Worm (Caenorhabditis elegans) whole organism, L4 larva: ENCODE results near the gene gly-20.
A peak's percentile ranks its signal among the peaks of the same experiment; 100 is the strongest.

Experiments used
- D1046.2 ChIP-seq: fragments of 200-800 bp; sonication (Bioruptor generic); IDR thresholded peaks from 2 replicates; pipeline ENCODE4 v1.3.6; 2022; ENCODE audit warnings: missing genetic modification characterization, missing compliant biosample characterization
- F26F4.8 ChIP-seq: fragments of 200-800 bp; sonication (Bioruptor generic); conservative IDR thresholded peaks from 2 replicates; pipeline ENCODE4 v1.3.6; 2022; ENCODE audit warnings: missing genetic modification characterization, missing compliant biosample characterization
- F44E2.7 ChIP-seq: fragments of 200-800 bp; sonication (Bioruptor generic); IDR thresholded peaks from 2 replicates; pipeline ENCODE4 v2.1.2; 2022; ENCODE audit warnings: missing genetic modification characterization, missing compliant biosample characterization
- R02D3.7 ChIP-seq: fragments of 150-350 bp; sonication (generic microtip); optimal IDR thresholded peaks from 3 replicates; lab custom pipeline; 2014; ENCODE audit warnings: missing biosample characterization, missing genetic modification characterization
- T20F7.1 ChIP-seq: fragments of 200-800 bp; sonication (Bioruptor generic); optimal IDR thresholded peaks from 2 replicates; lab custom pipeline; 2018; ENCODE audit warnings: mild to moderate bottlenecking, missing genetic modification characterization, missing compliant biosample characterization
- T26A8.4 ChIP-seq: fragments of 200-800 bp; sonication (Bioruptor generic); IDR thresholded peaks from 2 replicates; pipeline ENCODE4 v1.3.6; 2022; ENCODE audit warnings: missing genetic modification characterization, missing compliant biosample characterization
- Y105C5A.15 ChIP-seq: fragments of 200-800 bp; sonication (Bioruptor generic); IDR thresholded peaks from 2 replicates; pipeline ENCODE4 v1.3.6; 2022; ENCODE audit warnings: missing genetic modification characterization, missing compliant biosample characterization
- Y75B8A.6 ChIP-seq: fragments of 200-800 bp; sonication (Bioruptor generic); IDR thresholded peaks from 2 replicates; pipeline ENCODE4 v1.3.6; 2022; ENCODE audit warnings: missing genetic modification reagents, missing genetic modification characterization, missing compliant biosample characterization
- ZK546.5 ChIP-seq, 2 experiments: sonication (generic microtip); optimal IDR thresholded peaks; 2 replicates each; lab custom pipeline; 2017; ENCODE audit warnings: missing biosample characterization in 2 of 2, missing genetic modification characterization in 2 of 2
- aly-2 ChIP-seq: sonication (generic microtip); optimal IDR thresholded peaks from 2 replicates; lab custom pipeline; 2018; ENCODE audit warnings: missing biosample characterization, missing genetic modification characterization
- ceh-28 ChIP-seq: fragments of 150-350 bp; optimal IDR thresholded peaks from 2 replicates; lab custom pipeline; 2014; ENCODE audit warnings: missing biosample characterization, missing genetic modification reagents, missing genetic modification characterization
- ceh-32 ChIP-seq: sonication (generic microtip); optimal IDR thresholded peaks from 2 replicates; lab custom pipeline; 2016; ENCODE audit warnings: mild to moderate bottlenecking, missing genetic modification characterization, missing compliant biosample characterization; ENCODE audit not compliant: poor library complexity
- ceh-44 ChIP-seq: fragments of 200-800 bp; sonication (Bioruptor generic); IDR thresholded peaks from 2 replicates; pipeline ENCODE4 v1.3.6; 2022; ENCODE audit warnings: missing genetic modification reagents, missing genetic modification characterization, missing compliant biosample characterization
- ctbp-1 ChIP-seq: fragments of 200-800 bp; sonication (Bioruptor generic); IDR thresholded peaks from 2 replicates; pipeline ENCODE4 v1.3.6; 2022; ENCODE audit warnings: missing genetic modification reagents, missing genetic modification characterization, missing compliant biosample characterization
- daf-19 ChIP-seq: fragments of 200-800 bp; sonication (Bioruptor generic); conservative IDR thresholded peaks from 2 replicates; pipeline ENCODE4 v1.3.6; 2022; ENCODE audit warnings: missing genetic modification characterization, missing compliant biosample characterization
- dmd-6 ChIP-seq: fragments of 200-800 bp; sonication (Bioruptor generic); IDR thresholded peaks from 2 replicates; pipeline ENCODE4 v1.3.6; 2022; ENCODE audit warnings: missing genetic modification reagents, missing genetic modification characterization, missing compliant biosample characterization
- dmd-8 ChIP-seq: fragments of 200-800 bp; sonication (Bioruptor generic); IDR thresholded peaks from 2 replicates; pipeline ENCODE4 v1.3.6; 2022; ENCODE audit warnings: missing genetic modification characterization, missing compliant biosample characterization
- dmd-9 ChIP-seq: fragments of 200-800 bp; sonication (Bioruptor generic); IDR thresholded peaks from 2 replicates; pipeline ENCODE4 v1.3.6; 2022; ENCODE audit warnings: missing genetic modification reagents, missing genetic modification characterization, missing compliant biosample characterization
- dpl-1 ChIP-seq: fragments of 150-350 bp; optimal IDR thresholded peaks from 2 replicates; lab custom pipeline; 2014; ENCODE audit warnings: missing biosample characterization, missing genetic modification reagents, missing genetic modification characterization
- dve-1 ChIP-seq: sonication (generic microtip); optimal IDR thresholded peaks from 2 replicates; lab custom pipeline; 2017; ENCODE audit warnings: antibody characterized with exemption, mild to moderate bottlenecking, missing genetic modification characterization, missing compliant biosample characterization; ENCODE audit not compliant: insufficient read depth
- egl-43 ChIP-seq: fragments of 200-800 bp; sonication (Bioruptor generic); IDR thresholded peaks from 2 replicates; pipeline ENCODE4 v1.3.6; 2022; ENCODE audit warnings: missing genetic modification reagents, missing genetic modification characterization, missing compliant biosample characterization
- fos-1 ChIP-seq: fragments of 150-350 bp; optimal IDR thresholded peaks from 2 replicates; lab custom pipeline; 2014; ENCODE audit warnings: missing biosample characterization, missing genetic modification characterization
- hlh-30 ChIP-seq: sonication (generic microtip); optimal IDR thresholded peaks from 2 replicates; lab custom pipeline; 2017; ENCODE audit warnings: antibody characterized with exemption, mild to moderate bottlenecking, missing genetic modification characterization, missing compliant biosample characterization; ENCODE audit not compliant: insufficient read depth
- hmg-1.1 ChIP-seq: fragments of 200-800 bp; sonication (Bioruptor generic); IDR thresholded peaks from 2 replicates; pipeline ENCODE4 v1.3.6; 2022; ENCODE audit warnings: missing genetic modification reagents, missing genetic modification characterization, missing compliant biosample characterization
- lim-7 ChIP-seq: fragments of 200-800 bp; sonication (Bioruptor generic); IDR thresholded peaks from 2 replicates; pipeline ENCODE4 v1.3.6; 2022; ENCODE audit warnings: missing genetic modification characterization, missing compliant biosample characterization
- lin-1 ChIP-seq: fragments of 200-800 bp; sonication (Bioruptor generic); IDR thresholded peaks from 2 replicates; pipeline ENCODE4 v1.3.6; 2022; ENCODE audit warnings: missing genetic modification reagents, missing genetic modification characterization, missing compliant biosample characterization
- lin-38 ChIP-seq: fragments of 200-800 bp; sonication (Bioruptor generic); IDR thresholded peaks from 2 replicates; pipeline ENCODE4 v1.3.6; 2022; ENCODE audit warnings: missing genetic modification reagents, missing genetic modification characterization, missing compliant biosample characterization
- lsy-2 ChIP-seq, 2 experiments: fragments of 150-350 bp in 1 of 2; sonication (generic microtip) in 1 of 2; optimal IDR thresholded peaks; 2 replicates each; lab custom pipeline; 2014 to 2017; ENCODE audit warnings: missing biosample characterization in 2 of 2, missing genetic modification characterization in 2 of 2
- madf-5 ChIP-seq, 2 experiments: fragments of 200-800 bp; sonication (Bioruptor generic); IDR thresholded peaks; 2 replicates each; pipeline ENCODE4 v1.3.6; 2022; ENCODE audit warnings: missing compliant biosample characterization in 2 of 2, missing genetic modification characterization in 2 of 2
- madf-9 ChIP-seq: fragments of 200-800 bp; sonication (Bioruptor generic); conservative IDR thresholded peaks from 2 replicates; pipeline ENCODE4 v1.3.6; 2022; ENCODE audit warnings: missing genetic modification reagents, missing genetic modification characterization, missing compliant biosample characterization
- mdl-1 ChIP-seq, 2 experiments: fragments of 150-350 bp in 1 of 2; sonication (generic microtip) in 1 of 2; optimal IDR thresholded peaks; 2 replicates each; lab custom pipeline; 2014 to 2017; ENCODE audit warnings: missing biosample characterization in 2 of 2, missing genetic modification characterization in 2 of 2
- nhr-42 ChIP-seq: fragments of 200-800 bp; sonication (Bioruptor generic); IDR thresholded peaks from 2 replicates; pipeline ENCODE4 v1.3.6; 2022; ENCODE audit warnings: missing genetic modification characterization, missing compliant biosample characterization
- nhr-77 ChIP-seq: fragments of 150-350 bp; optimal IDR thresholded peaks from 2 replicates; lab custom pipeline; 2014; ENCODE audit warnings: missing biosample characterization, missing genetic modification characterization
- pha-4 ChIP-seq, 2 experiments: fragments of 150-350 bp in 1 of 2; fragments of 200-800 bp in 1 of 2; sonication (Bioruptor generic) in 1 of 2; IDR thresholded peaks in 1 of 2; optimal IDR thresholded peaks in 1 of 2; 2 replicates each; pipeline versions ENCODE4 v1.3.6 to Lab custom; 2014 to 2022; ENCODE audit warnings: missing genetic modification characterization in 2 of 2, missing genetic modification reagents in 2 of 2, missing biosample characterization in 1 of 2, missing compliant biosample characterization in 1 of 2
- saeg-2 ChIP-seq: fragments of 200-800 bp; sonication (Bioruptor generic); IDR thresholded peaks from 2 replicates; pipeline ENCODE4 v1.3.6; 2022; ENCODE audit warnings: missing genetic modification reagents, missing genetic modification characterization, missing compliant biosample characterization
- set-16 ChIP-seq: fragments of 200-800 bp; sonication (Bioruptor generic); IDR thresholded peaks from 2 replicates; pipeline ENCODE4 v1.3.6; 2022; ENCODE audit warnings: missing genetic modification reagents, missing genetic modification characterization, missing compliant biosample characterization
- snpc-1.2 ChIP-seq: fragments of 200-800 bp; sonication (Bioruptor generic); IDR thresholded peaks from 2 replicates; pipeline ENCODE4 v1.3.6; 2022; ENCODE audit warnings: missing genetic modification reagents, missing genetic modification characterization, missing compliant biosample characterization
- tra-1 ChIP-seq: fragments of 200-800 bp; sonication (Bioruptor generic); IDR thresholded peaks from 2 replicates; pipeline ENCODE4 v1.3.6; 2022; ENCODE audit warnings: missing genetic modification reagents, missing genetic modification characterization, missing compliant biosample characterization
- unc-130 ChIP-seq: sonication (generic microtip); optimal IDR thresholded peaks from 2 replicates; lab custom pipeline; 2016; ENCODE audit warnings: missing genetic modification reagents, missing genetic modification characterization, missing compliant biosample characterization
- vab-7 ChIP-seq: fragments of 200-800 bp; sonication (Bioruptor generic); IDR thresholded peaks from 2 replicates; pipeline ENCODE4 v1.3.6; 2022; ENCODE audit warnings: missing genetic modification reagents, missing genetic modification characterization, missing compliant biosample characterization
- zip-11 ChIP-seq: fragments of 200-800 bp; sonication (Bioruptor generic); IDR thresholded peaks from 2 replicates; pipeline ENCODE4 v1.3.6; 2022; ENCODE audit warnings: missing genetic modification characterization, missing compliant biosample characterization
- ztf-7 ChIP-seq: fragments of 150-350 bp; optimal IDR thresholded peaks from 2 replicates; lab custom pipeline; 2014; ENCODE audit warnings: missing biosample characterization, missing genetic modification characterization

gly-20 gene

DNA sequence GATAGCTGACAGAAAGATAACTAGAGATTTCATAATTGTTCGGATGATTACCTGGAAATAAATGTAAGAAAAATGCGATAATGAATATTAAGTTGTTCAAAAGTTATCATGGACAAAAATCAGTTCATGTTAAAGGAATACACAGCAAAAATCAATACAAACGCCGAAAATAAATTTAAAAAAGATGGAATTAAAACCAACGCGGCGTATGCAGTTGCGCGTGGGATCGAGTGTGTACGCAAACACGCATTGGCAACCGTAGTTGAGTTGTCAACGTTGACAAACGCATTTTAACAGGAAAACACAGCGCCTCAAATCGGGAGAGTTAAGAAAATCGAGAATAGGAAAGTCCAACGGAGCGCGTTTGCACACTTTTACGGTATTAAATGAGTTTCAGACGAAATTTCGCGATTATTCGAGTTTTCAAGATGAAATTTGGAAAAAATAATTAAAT lies 44.6 kb downstream of the gly-20 start, which contains the start of gene tmed-10 (continued):
- no peak for TF ChIP-seq D1046.2 (GFP tag; lab: Robert Waterston, UW)
- TF ChIP-seq nhr-42 (GFP tag; lab: Robert Waterston, UW), result no peak
- TF ChIP-seq daf-19 (GFP tag; lab: Robert Waterston, UW), result no peak
- TF ChIP-seq dmd-8, result no peak
- no peak for TF ChIP-seq R02D3.7 (tag; lab: Kevin White, UChicago)
- TF ChIP-seq ceh-28 (tag; lab: Kevin White, UChicago), result no peak
- no peak for TF ChIP-seq F26F4.8 (GFP tag; lab: Robert Waterston, UW)
- no peak for TF ChIP-seq nhr-77 (tag; lab: Kevin White, UChicago)
- TF ChIP-seq T26A8.4, result peak; percentile 65; the same call in 1 of the 2 replicates
- peak in 1 of 2 experiments; percentile 93 for TF ChIP-seq lsy-2 (tag; optimal IDR thresholded peaks at IDR 0.05; lab: Kevin White, UChicago)
- no peak for TF ChIP-seq set-16 (GFP tag; lab: Robert Waterston, UW)
- peak; percentile 56 for TF ChIP-seq dve-1 (tag; lab: Kevin White, UChicago)
- peak; percentile 50 for TF ChIP-seq T20F7.1
- TF ChIP-seq Y105C5A.15 (GFP tag; lab: Robert Waterston, UW), result no peak
- TF ChIP-seq snpc-1.2 (GFP tag; lab: Robert Waterston, UW), result peak; percentile 62
- TF ChIP-seq dpl-1 (GFP tag; lab: Kevin White, UChicago), result peak; percentile 54
- peak in 1 of 2 experiments; percentile 3 for TF ChIP-seq mdl-1 (tag; optimal IDR thresholded peaks at IDR 0.05; lab: Kevin White, UChicago)
- TF ChIP-seq ztf-7 (tag; lab: Kevin White, UChicago), result no peak
- TF ChIP-seq ceh-32, result no peak
- TF ChIP-seq fos-1 (tag; lab: Kevin White, UChicago), result no peak
- peak; percentile 43 for TF ChIP-seq unc-130
- peak; percentile 44 for TF ChIP-seq hlh-30 (tag; lab: Kevin White, UChicago)
- no peak for TF ChIP-seq ZK546.5 (tag; optimal IDR thresholded peaks at IDR 0.05; lab: Kevin White, UChicago)
- TF ChIP-seq pha-4 (GFP tag; IDR thresholded peaks at IDR 0.05; lab: Robert Waterston, UW), result 0 out of 2 replicates have a peak, but pooled peaks have one; percentile 51
- peak; percentile 18 for TF ChIP-seq pha-4 (tag; optimal IDR thresholded peaks at IDR 0.05; lab: Kevin White, UChicago)
- 0 out of 2 replicates have a peak, but pooled peaks have one; percentile 10 for TF ChIP-seq dmd-9 (GFP tag; lab: Robert Waterston, UW)

DNA sequence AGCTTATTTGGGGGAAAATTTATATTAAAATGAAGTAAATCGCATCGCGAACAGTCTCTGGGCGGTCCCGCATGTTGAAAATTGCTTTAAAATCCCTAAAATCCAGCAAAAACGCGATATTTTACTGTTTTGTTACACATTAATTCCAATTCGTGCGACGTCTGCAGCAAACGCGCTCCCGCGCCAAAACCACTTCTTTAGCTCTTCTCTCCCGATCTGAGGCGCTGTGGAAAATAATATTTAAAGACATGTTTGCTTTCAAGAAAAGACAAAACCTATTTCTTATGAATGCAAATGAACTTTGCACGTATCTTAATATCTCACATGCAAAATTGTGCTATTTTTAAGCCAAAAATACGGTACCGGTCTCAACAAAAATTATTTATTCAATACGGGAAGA lies 46.2 kb downstream of the gly-20 start:
- TF ChIP-seq lin-38 (GFP tag; lab: Robert Waterston, UW) (peak; percentile 88), D1046.2 (GFP tag; lab: Robert Waterston, UW) (0 out of 2 replicates have a peak, but pooled peaks have one; percentile 42), ceh-44 (GFP tag; lab: Robert Waterston, UW) (peak; percentile 65; the same call in 1 of the 2 replicates)

DNA sequence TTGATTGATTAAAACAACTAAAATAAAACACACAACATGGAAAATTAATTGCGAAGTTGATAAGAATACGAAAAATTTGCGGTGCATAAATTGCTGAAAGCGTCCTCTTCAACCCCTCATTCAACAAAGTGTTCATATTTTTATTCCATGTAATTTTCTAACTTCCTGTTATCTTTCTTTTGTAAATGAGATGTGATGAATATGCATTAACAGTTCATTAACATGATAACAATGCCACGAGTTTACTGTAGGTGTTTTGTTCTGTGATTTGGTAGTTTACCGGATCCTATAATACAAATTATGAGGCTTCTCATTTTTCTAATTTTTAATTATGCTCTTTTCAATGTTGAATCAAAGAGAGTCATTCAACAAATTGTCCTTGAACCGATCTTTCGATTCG lies 46.7 kb downstream of the gly-20 start, which contains the start of gene F47G9.6:
F47G9.6 (plus strand) TSS at position 301 of the 400 bp plus-strand sequence.
- no peak for TF ChIP-seq aly-2 (tag; lab: Kevin White, UChicago)
- TF ChIP-seq saeg-2, result no peak

DNA sequence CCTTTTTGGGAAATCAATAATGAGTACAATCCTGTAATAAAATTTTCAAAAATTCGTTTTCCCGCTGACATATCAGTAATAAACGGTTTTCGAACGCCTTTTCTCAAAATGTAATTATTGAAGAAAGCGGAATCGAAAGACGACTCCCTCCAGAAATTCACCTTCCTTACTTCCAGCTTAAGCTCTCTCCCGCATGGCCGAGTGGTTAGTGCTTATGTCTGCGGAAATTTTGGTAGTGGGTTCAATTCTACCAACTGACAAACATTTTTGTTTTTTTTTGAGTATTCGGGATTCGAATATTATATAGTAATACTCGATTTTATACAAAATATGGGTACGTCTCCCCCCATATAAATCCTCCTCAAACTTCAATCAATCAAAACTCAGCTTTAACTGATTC lies 49.4 kb downstream of the gly-20 start:
- TF ChIP-seq D1046.2 (GFP tag; lab: Robert Waterston, UW) (0 out of 2 replicates have a peak, but pooled peaks have one; percentile 41), dmd-9 (GFP tag; lab: Robert Waterston, UW) (0 out of 2 replicates have a peak, but pooled peaks have one; percentile 33), ctbp-1 (GFP tag; lab: Robert Waterston, UW) (peak; percentile 62; the same call in 1 of the 2 replicates), madf-9 (GFP tag; lab: Robert Waterston, UW) (peak; percentile 51; the same call in 1 of the 2 replicates), lim-7 (GFP tag; lab: Robert Waterston, UW) (peak; percentile 88), dmd-8 (peak; percentile 70; the same call in 1 of the 2 replicates), T26A8.4 (0 out of 2 replicates have a peak, but pooled peaks have one; percentile 21), zip-11 (GFP tag; lab: Robert Waterston, UW) (0 out of 2 replicates have a peak, but pooled peaks have one; percentile 57), vab-7 (GFP tag; lab: Robert Waterston, UW) (peak; percentile 82), tra-1 (GFP tag; lab: Robert Waterston, UW) (0 out of 2 replicates have a peak, but pooled peaks have one; percentile 17), madf-5 (GFP tag; IDR thresholded peaks at IDR 0.05; lab: Robert Waterston, UW) (peak in 1 of 2 experiments; percentile 89; a peak in 1 of 4 replicates), F44E2.7 (GFP tag; lab: Robert Waterston, UW) (peak; percentile 33; the same call in 1 of the 2 replicates), ceh-44 (GFP tag; lab: Robert Waterston, UW) (peak; percentile 64; the same call in 1 of the 2 replicates), egl-43 (GFP tag; lab: Robert Waterston, UW) (peak; percentile 79), dmd-6 (peak; percentile 51), hmg-1.1 (0 out of 2 replicates have a peak, but pooled peaks have one; percentile 41), lin-1 (GFP tag; lab: Robert Waterston, UW) (peak; percentile 51; the same call in 1 of the 2 replicates), Y105C5A.15 (GFP tag; lab: Robert Waterston, UW) (peak; percentile 57; the same call in 1 of the 2 replicates), Y75B8A.6 (peak; percentile 76; the same call in 1 of the 2 replicates)
